Worm (Caenorhabditis elegans) whole organism, L4 larva: ENCODE results near the gene acdh-6.

Source experiments
- D1046.2 ChIP-seq: fragments of 200-800 bp; sonication (Bioruptor generic); IDR thresholded peaks from 2 replicates; pipeline ENCODE4 v1.3.6; 2022; ENCODE audit warnings: missing genetic modification characterization, missing compliant biosample characterization
- F26F4.8 ChIP-seq: fragments of 200-800 bp; sonication (Bioruptor generic); conservative IDR thresholded peaks from 2 replicates; pipeline ENCODE4 v1.3.6; 2022; ENCODE audit warnings: missing genetic modification characterization, missing compliant biosample characterization
- F44E2.7 ChIP-seq: fragments of 200-800 bp; sonication (Bioruptor generic); IDR thresholded peaks from 2 replicates; pipeline ENCODE4 v2.1.2; 2022; ENCODE audit warnings: missing genetic modification characterization, missing compliant biosample characterization
- T26A8.4 ChIP-seq: fragments of 200-800 bp; sonication (Bioruptor generic); IDR thresholded peaks from 2 replicates; pipeline ENCODE4 v1.3.6; 2022; ENCODE audit warnings: missing genetic modification characterization, missing compliant biosample characterization
- Y5F2A.4 ChIP-seq: fragments of 200-800 bp; sonication (Bioruptor generic); optimal IDR thresholded peaks from 2 replicates; lab custom pipeline; 2018; ENCODE audit warnings: mild to moderate bottlenecking, missing genetic modification characterization, missing compliant biosample characterization
- ZK337.2 ChIP-seq: fragments of 200-800 bp; sonication (Bioruptor generic); IDR thresholded peaks from 2 replicates; pipeline ENCODE4 v1.3.6; 2022; ENCODE audit warnings: missing genetic modification reagents, missing genetic modification characterization, missing compliant biosample characterization
- aha-1 ChIP-seq: fragments of 150-350 bp; peaks from one replicate; lab custom pipeline; 2014; ENCODE audit warnings: missing biosample characterization, missing genetic modification characterization
- aly-2 ChIP-seq: sonication (generic microtip); optimal IDR thresholded peaks from 2 replicates; lab custom pipeline; 2018; ENCODE audit warnings: missing biosample characterization, missing genetic modification characterization
- attf-4 ChIP-seq: sonication (generic microtip); optimal IDR thresholded peaks from 3 replicates; lab custom pipeline; 2017; ENCODE audit warnings: missing biosample characterization, missing genetic modification characterization
- ceh-32 ChIP-seq: sonication (generic microtip); optimal IDR thresholded peaks from 2 replicates; lab custom pipeline; 2016; ENCODE audit warnings: mild to moderate bottlenecking, missing genetic modification characterization, missing compliant biosample characterization; ENCODE audit not compliant: poor library complexity
- ceh-62 ChIP-seq: sonication (generic microtip); optimal IDR thresholded peaks from 2 replicates; lab custom pipeline; 2017; ENCODE audit warnings: missing biosample characterization, missing genetic modification characterization
- cey-2 ChIP-seq: sonication (generic microtip); optimal IDR thresholded peaks from 3 replicates; lab custom pipeline; 2017; ENCODE audit warnings: missing genetic modification characterization, mild to moderate bottlenecking, missing compliant biosample characterization, antibody characterized with exemption, borderline replicate concordance; ENCODE audit not compliant: insufficient read depth
- daf-16 ChIP-seq, 3 experiments: sonication (generic microtip); optimal IDR thresholded peaks; 2 replicates each; lab custom pipeline; 2016 to 2017; ENCODE audit warnings: missing genetic modification characterization in 3 of 3, missing genetic modification reagents in 3 of 3, mild to moderate bottlenecking in 2 of 3, missing compliant biosample characterization in 2 of 3, missing biosample characterization in 1 of 3, moderate library complexity in 1 of 3
- dve-1 ChIP-seq: sonication (generic microtip); optimal IDR thresholded peaks from 2 replicates; lab custom pipeline; 2017; ENCODE audit warnings: antibody characterized with exemption, mild to moderate bottlenecking, missing genetic modification characterization, missing compliant biosample characterization; ENCODE audit not compliant: insufficient read depth
- hlh-11 ChIP-seq: fragments of 200-800 bp; sonication (Bioruptor generic); optimal IDR thresholded peaks from 2 replicates; lab custom pipeline; 2018; ENCODE audit warnings: mild to moderate bottlenecking, missing genetic modification characterization, missing compliant biosample characterization
- jun-1 ChIP-seq: fragments of 150-350 bp; optimal IDR thresholded peaks from 2 replicates; lab custom pipeline; 2014; ENCODE audit warnings: missing biosample characterization, missing genetic modification reagents, missing genetic modification characterization
- lim-7 ChIP-seq: fragments of 200-800 bp; sonication (Bioruptor generic); IDR thresholded peaks from 2 replicates; pipeline ENCODE4 v1.3.6; 2022; ENCODE audit warnings: missing genetic modification characterization, missing compliant biosample characterization
- lin-15B ChIP-seq: fragments of 150-350 bp; sonication (generic microtip); optimal IDR thresholded peaks from 3 replicates; lab custom pipeline; 2014; ENCODE audit warnings: missing biosample characterization, missing genetic modification characterization
- lin-39 ChIP-seq: fragments of 150-350 bp; optimal IDR thresholded peaks from 2 replicates; lab custom pipeline; 2014; ENCODE audit warnings: missing biosample characterization, missing genetic modification reagents, missing genetic modification characterization
- lir-3 ChIP-seq: sonication (generic microtip); optimal IDR thresholded peaks from 2 replicates; lab custom pipeline; 2016; ENCODE audit warnings: mild to moderate bottlenecking, missing genetic modification characterization, missing compliant biosample characterization
- mep-1 ChIP-seq: fragments of 150-350 bp; sonication (generic microtip); optimal IDR thresholded peaks from 3 replicates; lab custom pipeline; 2014; ENCODE audit warnings: missing biosample characterization, missing genetic modification characterization
- nhr-237 ChIP-seq: sonication (generic microtip); optimal IDR thresholded peaks from 2 replicates; lab custom pipeline; 2017; ENCODE audit warnings: missing biosample characterization, missing genetic modification characterization
- nhr-28 ChIP-seq: fragments of 150-350 bp; optimal IDR thresholded peaks from 2 replicates; lab custom pipeline; 2014; ENCODE audit warnings: missing biosample characterization, missing genetic modification characterization
- nhr-41 ChIP-seq: fragments of 200-800 bp; sonication (Bioruptor generic); IDR thresholded peaks from 2 replicates; pipeline ENCODE4 v1.3.6; 2022; ENCODE audit warnings: missing genetic modification reagents, missing genetic modification characterization, missing compliant biosample characterization
- nhr-42 ChIP-seq: fragments of 200-800 bp; sonication (Bioruptor generic); IDR thresholded peaks from 2 replicates; pipeline ENCODE4 v1.3.6; 2022; ENCODE audit warnings: missing genetic modification characterization, missing compliant biosample characterization
- nhr-6 ChIP-seq: fragments of 150-350 bp; optimal IDR thresholded peaks from 2 replicates; lab custom pipeline; 2014; ENCODE audit warnings: missing biosample characterization, missing genetic modification characterization
- pha-4 ChIP-seq, 2 experiments: fragments of 150-350 bp in 1 of 2; fragments of 200-800 bp in 1 of 2; sonication (Bioruptor generic) in 1 of 2; IDR thresholded peaks in 1 of 2; optimal IDR thresholded peaks in 1 of 2; 2 replicates each; pipeline versions ENCODE4 v1.3.6 to Lab custom; 2014 to 2022; ENCODE audit warnings: missing genetic modification characterization in 2 of 2, missing genetic modification reagents in 2 of 2, missing biosample characterization in 1 of 2, missing compliant biosample characterization in 1 of 2
- pqm-1 ChIP-seq: sonication (generic microtip); optimal IDR thresholded peaks from 2 replicates; lab custom pipeline; 2017; ENCODE audit warnings: missing biosample characterization, missing genetic modification characterization
- set-16 ChIP-seq: fragments of 200-800 bp; sonication (Bioruptor generic); IDR thresholded peaks from 2 replicates; pipeline ENCODE4 v1.3.6; 2022; ENCODE audit warnings: missing genetic modification reagents, missing genetic modification characterization, missing compliant biosample characterization
- unc-62 ChIP-seq, 3 experiments: fragments of 150-350 bp in 1 of 3; sonication (generic microtip); optimal IDR thresholded peaks in 2 of 3; peaks in 1 of 3; 1 replicate in 1 of 3; 2 replicates in 2 of 3; lab custom pipeline; 2014 to 2017; ENCODE audit warnings: missing biosample characterization in 3 of 3, missing genetic modification characterization in 3 of 3, missing genetic modification reagents in 3 of 3, missing genotype in 1 of 3
- zip-11 ChIP-seq: fragments of 200-800 bp; sonication (Bioruptor generic); IDR thresholded peaks from 2 replicates; pipeline ENCODE4 v1.3.6; 2022; ENCODE audit warnings: missing genetic modification characterization, missing compliant biosample characterization

Gene acdh-6

DNA sequence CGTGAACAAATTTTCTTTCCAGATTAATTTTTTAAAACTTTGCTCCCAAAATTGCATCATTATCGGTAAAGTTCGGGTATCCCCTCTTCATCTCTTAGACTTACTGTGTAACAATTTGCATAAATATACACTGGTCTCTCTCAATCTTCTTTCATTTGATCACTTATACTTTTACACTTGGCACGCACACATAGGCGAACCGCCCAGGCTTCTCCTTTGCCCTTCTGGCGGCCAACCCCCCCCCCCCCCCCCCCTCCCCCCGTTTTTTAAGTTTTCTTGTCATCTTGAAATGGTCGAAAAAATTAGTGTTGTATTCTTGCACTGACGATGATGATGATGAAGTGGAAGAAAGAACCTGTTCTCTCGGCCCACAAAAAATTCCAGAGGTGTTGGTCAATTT, 9.4 kb downstream of the acdh-6 start:
- no peak for TF ChIP-seq cey-2 (tag; lab: Kevin White, UChicago)
- TF ChIP-seq set-16 (GFP tag; lab: Robert Waterston, UW), result peak; percentile 83; the same call in 1 of the 2 replicates
- TF ChIP-seq, all 104 proteins: peak for 1

- TF ChIP-seq hlh-11 (tag; lab: Kevin White, UChicago), result peak; percentile 13
- no peak for TF ChIP-seq daf-16 (GFP tag; optimal IDR thresholded peaks at IDR 0.05; lab: Kevin White, UChicago)
- TF ChIP-seq daf-16 (tag; optimal IDR thresholded peaks at IDR 0.05; lab: Kevin White, UChicago), result no peak
- TF ChIP-seq T26A8.4 (GFP tag; lab: Robert Waterston, UW), result no peak
- TF ChIP-seq F26F4.8 (GFP tag; lab: Robert Waterston, UW), result no peak
- 0 out of 2 replicates have a peak, but pooled peaks have one; percentile 18 for TF ChIP-seq ZK337.2
- no peak for TF ChIP-seq pqm-1 (tag; lab: Kevin White, UChicago)
- no peak for TF ChIP-seq mep-1 (tag; lab: Kevin White, UChicago)
- no peak for TF ChIP-seq nhr-6 (tag; lab: Kevin White, UChicago)
- no peak for TF ChIP-seq ceh-62 (tag; lab: Kevin White, UChicago)
- no peak for TF ChIP-seq dve-1 (tag; lab: Kevin White, UChicago)
- TF ChIP-seq zip-11 (GFP tag; lab: Robert Waterston, UW), result no peak
- TF ChIP-seq lir-3, result no peak
These were observed 10.9 kb downstream of the acdh-6 start for ce11 chrIII:8571845-8572244.

- TF ChIP-seq unc-62 (GFP tag; optimal IDR thresholded peaks at IDR 0.05 in 1 of 2; lab: Kevin White, UChicago), result peak in 1 of 2 experiments; percentile 90
- no peak for TF ChIP-seq unc-62 (tag; optimal IDR thresholded peaks at IDR 0.05; lab: Kevin White, UChicago)
- TF ChIP-seq jun-1 (tag; lab: Kevin White, UChicago), result no peak
These were observed 12.4 kb downstream of the acdh-6 start for ce11 chrIII:8573301-8573700.

ce11 chrIII:8573869-8574268, 12.9 kb downstream of the acdh-6 start:
- TF ChIP-seq lin-39 (tag; lab: Kevin White, UChicago) (no peak), aly-2 (tag; lab: Kevin White, UChicago) (no peak), pha-4 (GFP tag; IDR thresholded peaks at IDR 0.05; lab: Robert Waterston, UW) (no peak), pha-4 (tag; optimal IDR thresholded peaks at IDR 0.05; lab: Kevin White, UChicago) (no peak), pqm-1 (tag; lab: Kevin White, UChicago) (no peak), nhr-237 (tag; lab: Kevin White, UChicago) (no peak), lir-3 (no peak), ceh-32 (tag; lab: Kevin White, UChicago) (no peak), lin-15B (tag; lab: Kevin White, UChicago) (no peak), lim-7 (GFP tag; lab: Robert Waterston, UW) (no peak)

DNA sequence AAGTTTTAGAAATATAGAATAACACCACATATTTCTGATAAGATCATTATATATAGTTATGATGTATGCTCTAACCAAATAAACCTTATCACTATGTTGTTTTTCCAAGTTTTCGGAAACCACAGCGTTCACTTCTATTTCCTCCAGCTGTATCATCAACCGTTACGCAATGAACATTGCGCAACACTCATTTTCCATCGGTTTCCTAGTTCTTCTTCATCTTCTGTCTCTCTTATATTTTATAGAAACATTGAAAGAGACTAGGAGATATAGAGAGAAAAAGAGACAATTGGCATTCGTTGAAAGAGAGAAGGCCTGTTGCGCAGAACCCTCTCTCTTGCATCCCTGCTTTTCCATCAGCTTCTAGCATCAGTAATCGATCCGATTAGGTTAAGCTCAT, 13.4 kb downstream of the acdh-6 start:
- TF ChIP-seq ZK337.2 (no peak), nhr-41 (GFP tag; lab: Robert Waterston, UW) (no peak), cey-2 (tag; lab: Kevin White, UChicago) (no peak), lin-15B (tag; lab: Kevin White, UChicago) (no peak), F44E2.7 (GFP tag; lab: Robert Waterston, UW) (no peak), Y5F2A.4 (GFP tag; lab: Kevin White, UChicago) (no peak), aha-1 (tag; lab: Kevin White, UChicago) (peak; percentile 84), D1046.2 (GFP tag; lab: Robert Waterston, UW) (no peak), aly-2 (tag; lab: Kevin White, UChicago) (no peak), nhr-28 (peak; percentile 18), nhr-42 (GFP tag; lab: Robert Waterston, UW) (no peak), attf-4 (tag; lab: Kevin White, UChicago) (no peak), dve-1 (tag; lab: Kevin White, UChicago) (no peak)
- TF ChIP-seq, all 104 proteins: peak for 2
